Fruit fly (Drosophila melanogaster) whole organism, embryonic: ENCODE data around the gene Ndae1.

ENCODE experiments used
- ATbp ChIP-seq: fragments of 200-800 bp; sonication (Bioruptor generic); optimal IDR thresholded peaks from 2 replicates; lab custom pipeline; 2017; ENCODE audit warnings: missing biosample characterization, mild to moderate bottlenecking, missing genetic modification characterization, missing genetic modification reagents
- Adf1 ChIP-seq: fragments of 200-800 bp; sonication (Bioruptor generic); IDR thresholded peaks from 2 replicates; pipeline ENCODE4 v1.3.6; 2022; ENCODE audit warnings: missing biosample characterization, missing genetic modification characterization
- Atf6 ChIP-seq: fragments of 200-800 bp; sonication (Bioruptor generic); IDR thresholded peaks from 2 replicates; pipeline ENCODE4 v1.3.6; 2022; ENCODE audit warnings: missing biosample characterization, missing genetic modification characterization
- C15 ChIP-seq: fragments of 200-800 bp; sonication (Bioruptor generic); IDR thresholded peaks from 3 replicates; pipeline ENCODE4 v1.3.6; 2022; ENCODE audit warnings: missing biosample characterization, missing genetic modification characterization
- CG10979 ChIP-seq: fragments of 200-800 bp; sonication (Bioruptor generic); optimal IDR thresholded peaks from 2 replicates; lab custom pipeline; 2018; ENCODE audit warnings: missing biosample characterization, mild to moderate bottlenecking, missing genetic modification characterization, moderate library complexity
- CG11504 ChIP-seq: fragments of 200-800 bp; sonication (Bioruptor generic); optimal IDR thresholded peaks from 3 replicates; lab custom pipeline; 2019; ENCODE audit warnings: missing biosample characterization, mild to moderate bottlenecking, missing genetic modification characterization, moderate library complexity
- CG11695 ChIP-seq: fragments of 200-800 bp; sonication (Bioruptor generic); IDR thresholded peaks from 3 replicates; pipeline ENCODE4 v1.3.6; 2022; ENCODE audit warnings: missing biosample characterization, missing genetic modification characterization
- CG11723 ChIP-seq: fragments of 200-800 bp; sonication (Bioruptor generic); optimal IDR thresholded peaks from 2 replicates; lab custom pipeline; 2017; ENCODE audit warnings: missing biosample characterization, mild to moderate bottlenecking, missing genetic modification characterization
- CG12236 ChIP-seq: fragments of 200-800 bp; sonication (Bioruptor generic); optimal IDR thresholded peaks from 2 replicates; lab custom pipeline; 2016; ENCODE audit warnings: missing biosample characterization, missing genetic modification characterization
- CG12744 ChIP-seq: fragments of 200-800 bp; sonication (Bioruptor generic); optimal IDR thresholded peaks from 2 replicates; lab custom pipeline; 2016; ENCODE audit warnings: missing biosample characterization, missing genetic modification characterization
- CG13123 ChIP-seq: fragments of 200-800 bp; sonication (Bioruptor generic); optimal IDR thresholded peaks from 2 replicates; lab custom pipeline; 2016; ENCODE audit warnings: missing biosample characterization, missing genetic modification characterization
- CG13894 ChIP-seq: fragments of 200-800 bp; sonication (Bioruptor generic); optimal IDR thresholded peaks from 3 replicates; lab custom pipeline; 2018; ENCODE audit warnings: missing biosample characterization, mild to moderate bottlenecking, missing genetic modification characterization, moderate library complexity
- CG15696 ChIP-seq: fragments of 200-800 bp; sonication (Bioruptor generic); optimal IDR thresholded peaks from 2 replicates; lab custom pipeline; 2019; ENCODE audit warnings: missing biosample characterization, mild to moderate bottlenecking, missing genetic modification characterization, moderate library complexity
- CG17359 ChIP-seq: fragments of 200-800 bp; sonication (Bioruptor generic); optimal IDR thresholded peaks from 3 replicates; lab custom pipeline; 2018; ENCODE audit warnings: missing biosample characterization, mild to moderate bottlenecking, missing genetic modification characterization, moderate library complexity
- CG2202 ChIP-seq: fragments of 200-800 bp; sonication (Bioruptor generic); optimal IDR thresholded peaks from 2 replicates; lab custom pipeline; 2018; ENCODE audit warnings: missing biosample characterization, mild to moderate bottlenecking, missing genetic modification characterization
- CG31365 ChIP-seq: fragments of 200-800 bp; sonication (Bioruptor generic); optimal IDR thresholded peaks from 2 replicates; lab custom pipeline; 2018; ENCODE audit warnings: missing biosample characterization, mild to moderate bottlenecking, missing genetic modification characterization
- CG32772 ChIP-seq: fragments of 200-800 bp; sonication (Bioruptor generic); IDR thresholded peaks from 2 replicates; pipeline ENCODE4 v1.3.6; 2022; ENCODE audit warnings: missing biosample characterization, missing genetic modification characterization
- CG3995 ChIP-seq: fragments of 200-800 bp; sonication (Bioruptor generic); optimal IDR thresholded peaks from 3 replicates; lab custom pipeline; 2016; ENCODE audit warnings: missing biosample characterization, missing genetic modification characterization
- CG4424 ChIP-seq: fragments of 200-800 bp; sonication (Bioruptor generic); optimal IDR thresholded peaks from 3 replicates; lab custom pipeline; 2016; ENCODE audit warnings: missing biosample characterization, missing genetic modification characterization
- CG7745 ChIP-seq: fragments of 200-800 bp; sonication (Bioruptor generic); optimal IDR thresholded peaks from 2 replicates; lab custom pipeline; 2018; ENCODE audit warnings: missing biosample characterization, mild to moderate bottlenecking, missing genetic modification characterization, moderate library complexity
- CG9437 ChIP-seq: fragments of 200-800 bp; sonication (Bioruptor generic); optimal IDR thresholded peaks from 2 replicates; lab custom pipeline; 2018; ENCODE audit warnings: missing biosample characterization, mild to moderate bottlenecking, missing genetic modification characterization
- D19A ChIP-seq: fragments of 200-800 bp; optimal IDR thresholded peaks from 3 replicates; lab custom pipeline; 2019; ENCODE audit warnings: missing biosample characterization, mild to moderate bottlenecking, missing genetic modification characterization, moderate library complexity
- Eip74EF ChIP-seq, 2 experiments: fragments of 200-800 bp in 1 of 2; fragments of >200 bp in 1 of 2; sonication (Bioruptor generic) in 1 of 2; optimal IDR thresholded peaks; 2 replicates each; lab custom pipeline; 2017 to 2019; ENCODE audit warnings: missing biosample characterization in 2 of 2, missing genetic modification characterization in 2 of 2, mild to moderate bottlenecking in 1 of 2, moderate library complexity in 1 of 2
- Gug ChIP-seq: fragments of 200-800 bp; sonication (Bioruptor generic); IDR thresholded peaks from 4 replicates; pipeline ENCODE4 v1.3.6; 2022; ENCODE audit warnings: missing biosample characterization, missing genetic modification characterization
- HLH3B ChIP-seq: fragments of 200-800 bp; sonication (Bioruptor generic); IDR thresholded peaks from 2 replicates; pipeline ENCODE4 v1.3.6; 2022; ENCODE audit warnings: missing biosample characterization, missing genetic modification characterization
- HLH54F ChIP-seq: fragments of 200-800 bp; sonication (Bioruptor generic); optimal IDR thresholded peaks from 3 replicates; lab custom pipeline; 2016; ENCODE audit warnings: missing biosample characterization, missing genetic modification characterization
- Jarid2 ChIP-seq: fragments of 200-800 bp; sonication (Bioruptor generic); optimal IDR thresholded peaks from 3 replicates; lab custom pipeline; 2017; ENCODE audit warnings: mild to moderate bottlenecking, missing biosample characterization, missing genetic modification reagents, missing genetic modification characterization
- Mrtf ChIP-seq: fragments of 200-800 bp; sonication (Bioruptor generic); IDR thresholded peaks from 3 replicates; pipeline ENCODE4 v1.3.6; 2022; ENCODE audit warnings: missing biosample characterization, missing genetic modification characterization
- NK7.1 ChIP-seq: fragments of 200-800 bp; sonication (Bioruptor generic); optimal IDR thresholded peaks from 3 replicates; lab custom pipeline; 2016; ENCODE audit warnings: missing biosample characterization, missing genetic modification characterization
- Opbp ChIP-seq: fragments of 200-800 bp; sonication (Bioruptor generic); IDR thresholded peaks from 3 replicates; pipeline ENCODE4 v1.3.6; 2022; ENCODE audit warnings: missing biosample characterization, missing genetic modification characterization; ENCODE audit not compliant: partially characterized antibody
- Sry-β ChIP-seq: fragments of 200-800 bp; sonication (Bioruptor generic); optimal IDR thresholded peaks from 2 replicates; lab custom pipeline; 2018; ENCODE audit warnings: missing biosample characterization, mild to moderate bottlenecking, missing genetic modification characterization, moderate library complexity
- ac ChIP-seq: fragments of 200-800 bp; sonication (Bioruptor generic); optimal IDR thresholded peaks from 3 replicates; lab custom pipeline; 2017; ENCODE audit warnings: missing biosample characterization, mild to moderate bottlenecking, missing genetic modification characterization
- bsh ChIP-seq, 2 experiments: fragments of 200-800 bp; sonication (Bioruptor generic); optimal IDR thresholded peaks; 2 replicates each; lab custom pipeline; 2017 to 2018; ENCODE audit warnings: mild to moderate bottlenecking in 2 of 2, missing biosample characterization in 2 of 2, missing genetic modification characterization in 2 of 2, moderate library complexity in 1 of 2
- corto ChIP-seq: fragments of 200-800 bp; sonication (Bioruptor generic); optimal IDR thresholded peaks from 2 replicates; lab custom pipeline; 2016; ENCODE audit warnings: missing biosample characterization, mild to moderate bottlenecking, missing genetic modification characterization, moderate library complexity
- crp ChIP-seq, 2 experiments: fragments of 200-800 bp; sonication (Bioruptor generic); optimal IDR thresholded peaks; 2 replicates in 1 of 2; 3 replicates in 1 of 2; lab custom pipeline; 2017; ENCODE audit warnings: missing biosample characterization in 2 of 2, missing genetic modification characterization in 2 of 2, mild to moderate bottlenecking in 1 of 2, moderate library complexity in 1 of 2
- ems ChIP-seq: fragments of 200-800 bp; sonication (Bioruptor generic); optimal IDR thresholded peaks from 3 replicates; lab custom pipeline; 2016; ENCODE audit warnings: missing biosample characterization, missing genetic modification characterization
- gem ChIP-seq: fragments of 200-800 bp; sonication (Bioruptor generic); optimal IDR thresholded peaks from 2 replicates; lab custom pipeline; 2019; ENCODE audit warnings: missing biosample characterization, mild to moderate bottlenecking, missing genetic modification characterization, moderate library complexity
- gsb-n ChIP-seq: fragments of 200-800 bp; sonication (Bioruptor generic); optimal IDR thresholded peaks from 3 replicates; lab custom pipeline; 2018; ENCODE audit warnings: missing biosample characterization, mild to moderate bottlenecking, missing genetic modification characterization
- ken ChIP-seq: fragments of 200-800 bp; sonication (Bioruptor generic); IDR thresholded peaks from 3 replicates; pipeline ENCODE4 v1.3.6; 2022; ENCODE audit warnings: missing biosample characterization, missing genetic modification characterization
- kni ChIP-seq: fragments of 200-800 bp; sonication (Bioruptor generic); optimal IDR thresholded peaks from 3 replicates; lab custom pipeline; 2017; ENCODE audit warnings: mild to moderate bottlenecking, missing biosample characterization, missing genetic modification reagents, missing genetic modification characterization
- luna ChIP-seq: fragments of 200-800 bp; sonication (Bioruptor generic); optimal IDR thresholded peaks from 2 replicates; lab custom pipeline; 2016; ENCODE audit warnings: missing biosample characterization, missing genetic modification characterization
- maf-S ChIP-seq: fragments of 200-800 bp; sonication (Bioruptor generic); optimal IDR thresholded peaks from 2 replicates; lab custom pipeline; 2016; ENCODE audit warnings: missing biosample characterization, missing genetic modification characterization
- onecut ChIP-seq: fragments of 200-800 bp; sonication (Bioruptor generic); IDR thresholded peaks from 2 replicates; pipeline ENCODE4 v1.3.6; 2022; ENCODE audit warnings: missing biosample characterization, missing genetic modification characterization
- pan ChIP-seq, 4 experiments: fragments of >200 bp in 3 of 4; fragments of 200-800 bp in 1 of 4; sonication (Bioruptor generic) in 1 of 4; optimal IDR thresholded peaks in 3 of 4; IDR thresholded peaks in 1 of 4; 2 replicates each; pipeline versions ENCODE4 v1.3.6 to Lab custom; 2017 to 2022; ENCODE audit warnings: missing biosample characterization in 2 of 4, missing genetic modification characterization in 2 of 4, mixed read lengths in 1 of 4
- rib ChIP-seq: fragments of 200-800 bp; sonication (Bioruptor generic); IDR thresholded peaks from 2 replicates; pipeline ENCODE4 v1.3.6; 2022; ENCODE audit warnings: missing biosample characterization, missing genetic modification characterization
- slbo ChIP-seq: fragments of 200-800 bp; sonication (Bioruptor generic); IDR thresholded peaks from 2 replicates; pipeline ENCODE4 v1.3.6; 2022; ENCODE audit warnings: missing biosample characterization, missing genetic modification characterization
- slp2 ChIP-seq: fragments of 200-800 bp; sonication (Bioruptor generic); optimal IDR thresholded peaks from 2 replicates; lab custom pipeline; 2016; ENCODE audit warnings: missing biosample characterization, missing genetic modification characterization
- tin ChIP-seq: fragments of 200-800 bp; sonication (Bioruptor generic); optimal IDR thresholded peaks from 3 replicates; lab custom pipeline; 2016; ENCODE audit warnings: missing biosample characterization, missing genetic modification characterization
- unc-4 ChIP-seq: fragments of 200-800 bp; sonication (Bioruptor generic); IDR thresholded peaks from 2 replicates; pipeline ENCODE4 v1.3.6; 2022; ENCODE audit warnings: missing biosample characterization, missing genetic modification characterization; ENCODE audit not compliant: partially characterized antibody

The Ndae1 gene

DNA sequence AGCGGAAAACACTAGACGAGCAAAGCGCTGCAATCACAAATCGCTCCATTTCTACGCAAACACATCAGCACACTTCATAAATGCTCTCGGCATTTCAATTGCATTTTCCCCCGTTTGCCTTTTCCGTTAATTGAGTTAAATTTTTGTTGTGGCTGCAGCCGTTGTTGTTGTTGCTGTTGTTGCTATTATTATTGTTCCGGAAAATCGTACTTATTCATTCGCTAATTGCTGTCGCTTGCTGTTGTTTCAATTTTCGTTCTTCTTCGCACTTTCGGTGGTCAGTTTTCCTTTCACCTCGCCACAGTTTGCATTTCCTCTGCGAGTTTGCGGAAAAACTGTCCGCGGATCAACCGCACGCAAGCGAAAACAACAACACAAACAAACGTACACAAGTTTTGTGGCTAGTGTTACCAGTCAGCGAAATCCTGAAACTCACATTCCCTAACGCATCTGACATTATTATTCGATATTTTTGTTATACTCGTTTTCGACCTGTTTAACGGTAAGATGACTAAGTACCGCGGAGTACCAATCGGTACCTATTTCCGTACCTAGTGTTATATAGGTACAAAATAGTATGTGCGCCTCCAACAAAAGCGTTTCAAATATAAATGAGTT lies 29.4 kb downstream of the Ndae1 start, which contains the start of gene CG13784 (continued):
- TF ChIP-seq CG3995 (GFP tag; lab: Kevin White, UChicago) (peak; percentile 15), Atf6 (GFP tag; lab: Robert Waterston, UW) (peak; percentile 57), gem (peak; percentile 34), D19A (peak; percentile 44), CG9437 (GFP tag; lab: Kevin White, UChicago) (no peak), Sry-β (GFP tag; lab: Kevin White, UChicago) (no peak), slbo (peak; percentile 42), rib (GFP tag; lab: Robert Waterston, UW) (peak; percentile 74), CG11723 (peak; percentile 42), CG17359 (tag; lab: Kevin White, UChicago) (peak; percentile 14), Mrtf (GFP tag; lab: Robert Waterston, UW) (no peak), maf-S (no peak), tin (peak; percentile 17), CG7745 (no peak), CG12236 (GFP tag; lab: Kevin White, UChicago) (no peak), CG10979 (tag; lab: Kevin White, UChicago) (peak; percentile 27), slp2 (no peak), pan (optimal IDR thresholded peaks at IDR 0.05; lab: Kevin White, UChicago) (no peak), pan (GFP tag; optimal IDR thresholded peaks at IDR 0.05 in 1 of 2, IDR thresholded peaks at IDR 0.05 in 1 of 2) (no peak), crp (GFP tag; optimal IDR thresholded peaks at IDR 0.05; lab: Kevin White, UChicago) (peak in 1 of 2 experiments; percentile 2), ac (no peak), HLH3B (GFP tag; lab: Robert Waterston, UW) (no peak), Adf1 (GFP tag; lab: Robert Waterston, UW) (no peak), unc-4 (GFP tag; lab: Robert Waterston, UW) (peak; percentile 58), luna (GFP tag; lab: Kevin White, UChicago) (no peak), kni (peak; percentile 23), ken (0 out of 3 replicates have a peak, but pooled peaks have one; percentile 5), Jarid2 (peak; percentile 94), onecut (GFP tag; lab: Robert Waterston, UW) (peak; percentile 11), Opbp (GFP tag; lab: Robert Waterston, UW) (peak; percentile 72), CG13123 (GFP tag; lab: Kevin White, UChicago) (no peak), Gug (GFP tag; lab: Robert Waterston, UW) (no peak), CG4424 (GFP tag; lab: Kevin White, UChicago) (no peak), CG13894 (tag; lab: Kevin White, UChicago) (peak; percentile 76), CG11504 (peak; percentile 56), corto (GFP tag; lab: Kevin White, UChicago) (no peak), CG11695 (GFP tag; lab: Robert Waterston, UW) (peak; percentile 23; the same call in 1 of the 3 replicates), CG12744 (GFP tag; lab: Kevin White, UChicago) (no peak), CG32772 (GFP tag; lab: Robert Waterston, UW) (no peak), Eip74EF (GFP tag; optimal IDR thresholded peaks at IDR 0.05; lab: Kevin White, UChicago) (peak in 1 of 2 experiments; percentile 32), CG31365 (tag; lab: Kevin White, UChicago) (peak; percentile 27), bsh (GFP tag; optimal IDR thresholded peaks at IDR 0.05; lab: Kevin White, UChicago) (peak in 1 of 2 experiments; percentile 39), NK7.1 (GFP tag; lab: Kevin White, UChicago) (no peak), CG2202 (tag; lab: Kevin White, UChicago) (peak; percentile 35), ATbp (GFP tag; lab: Kevin White, UChicago) (no peak), C15 (GFP tag; lab: Robert Waterston, UW) (no peak), HLH54F (GFP tag; lab: Kevin White, UChicago) (no peak), gsb-n (tag; lab: Kevin White, UChicago) (peak; percentile 44), ems (no peak), CG15696 (tag; lab: Kevin White, UChicago) (peak; percentile 21)
